Fruit fly (Drosophila melanogaster): Measurements from ENCODE around the gene CG7218.
A peak's percentile ranks its signal among the peaks of the same experiment; 100 is the strongest.

DNA sequence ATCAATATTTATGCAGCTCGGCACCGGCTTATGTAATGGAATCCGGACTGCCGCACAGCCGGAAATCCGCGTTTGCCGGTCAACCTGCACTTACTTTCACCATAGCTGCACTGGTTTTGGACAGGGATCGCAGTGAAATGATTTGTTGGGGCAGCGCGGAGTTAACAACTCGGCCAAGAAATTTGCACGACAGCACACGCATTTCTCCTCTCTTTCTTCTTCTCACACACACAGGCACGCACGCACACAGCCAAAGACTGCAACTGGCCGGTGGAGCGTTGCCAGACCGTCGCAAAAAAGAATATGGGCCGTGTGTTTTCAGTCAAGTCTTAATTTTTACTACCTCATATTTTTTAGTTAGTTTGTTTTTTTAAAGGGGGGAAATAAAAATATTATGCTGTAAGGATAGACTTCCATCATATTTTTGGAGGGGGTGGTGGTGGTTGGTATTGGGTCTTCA, 2.1 kb upstream of the CG7218 start:
- TF ChIP-seq ro (GFP tag; IDR thresholded peaks at IDR 0.05), result no peak
- no peak for TF ChIP-seq CG14667 (GFP tag; IDR thresholded peaks at IDR 0.05)
- TF ChIP-seq NFAT (GFP tag; IDR thresholded peaks at IDR 0.05), result no peak
- no peak for TF ChIP-seq psq (GFP tag; optimal IDR thresholded peaks at IDR 0.05)
- TF ChIP-seq CG18764 (GFP tag; optimal IDR thresholded peaks at IDR 0.05), result no peak
- TF ChIP-seq inv (GFP tag; IDR thresholded peaks at IDR 0.05; ENCODE audit: partially characterized antibody), result no peak
- TF ChIP-seq Gug (GFP tag; IDR thresholded peaks at IDR 0.05), result peak; percentile 32; the same call in 2 of the 4 replicates
- TF ChIP-seq ems (GFP tag; optimal IDR thresholded peaks at IDR 0.05), result no peak
- TF ChIP-seq D (optimal IDR thresholded peaks at IDR 0.05), result no peak
- TF ChIP-seq D (GFP tag; optimal IDR thresholded peaks at IDR 0.05), result no peak
- TF ChIP-seq CG9932 (GFP tag; IDR thresholded peaks at IDR 0.05), result peak; percentile 27; the same call in 1 of the 2 replicates
- TF ChIP-seq CG6689 (GFP tag; IDR thresholded peaks at IDR 0.05), result no peak
- no peak for TF ChIP-seq CG9609 (GFP tag; optimal IDR thresholded peaks at IDR 0.05)

All from whole organism, embryonic.